Fruit fly (Drosophila melanogaster) whole organism, embryonic: ENCODE data around the gene Hsp70Ba.
A peak's percentile ranks its signal among the peaks of the same experiment; 100 is the strongest.

Source experiments
- Bdp1 ChIP-seq: fragments of 200-800 bp; sonication (Bioruptor generic); optimal IDR thresholded peaks from 3 replicates; lab custom pipeline; 2016; ENCODE audit warnings: missing biosample characterization, missing genetic modification characterization
- Bgb ChIP-seq: fragments of 200-800 bp; sonication (Bioruptor generic); IDR thresholded peaks from 2 replicates; pipeline ENCODE4 v1.3.6; 2022; ENCODE audit warnings: missing biosample characterization, missing genetic modification characterization; ENCODE audit not compliant: partially characterized antibody
- CG11398 ChIP-seq: fragments of 200-800 bp; sonication (Bioruptor generic); optimal IDR thresholded peaks from 2 replicates; lab custom pipeline; 2016; ENCODE audit warnings: missing biosample characterization, missing genetic modification characterization
- CG12391 ChIP-seq: fragments of 200-800 bp; sonication (Bioruptor generic); optimal IDR thresholded peaks from 3 replicates; lab custom pipeline; 2018; ENCODE audit warnings: missing biosample characterization, mild to moderate bottlenecking, missing genetic modification characterization, moderate library complexity
- CG13296 ChIP-seq: fragments of 200-800 bp; sonication (Bioruptor generic); optimal IDR thresholded peaks from 3 replicates; lab custom pipeline; 2018; ENCODE audit warnings: missing biosample characterization, mild to moderate bottlenecking, missing genetic modification characterization
- CG15073 ChIP-seq: fragments of 200-800 bp; sonication (Bioruptor generic); optimal IDR thresholded peaks from 2 replicates; lab custom pipeline; 2016; ENCODE audit warnings: missing biosample characterization, missing genetic modification characterization
- CG15696 ChIP-seq: fragments of 200-800 bp; sonication (Bioruptor generic); optimal IDR thresholded peaks from 2 replicates; lab custom pipeline; 2019; ENCODE audit warnings: missing biosample characterization, mild to moderate bottlenecking, missing genetic modification characterization, moderate library complexity
- CG1603 ChIP-seq: fragments of 200-800 bp; sonication (Bioruptor generic); optimal IDR thresholded peaks from 2 replicates; lab custom pipeline; 2019; ENCODE audit warnings: missing biosample characterization, mild to moderate bottlenecking, missing genetic modification characterization, moderate library complexity
- CG16863 ChIP-seq: fragments of 200-800 bp; sonication (Bioruptor generic); optimal IDR thresholded peaks from 3 replicates; lab custom pipeline; 2016; ENCODE audit warnings: missing biosample characterization, missing genetic modification characterization
- CG30431 ChIP-seq: fragments of 200-800 bp; sonication (Bioruptor generic); optimal IDR thresholded peaks from 2 replicates; lab custom pipeline; 2017; ENCODE audit warnings: missing biosample characterization, missing genetic modification characterization
- CG31365 ChIP-seq: fragments of 200-800 bp; sonication (Bioruptor generic); optimal IDR thresholded peaks from 2 replicates; lab custom pipeline; 2018; ENCODE audit warnings: missing biosample characterization, mild to moderate bottlenecking, missing genetic modification characterization
- CG34376 ChIP-seq: fragments of 200-800 bp; sonication (Bioruptor generic); optimal IDR thresholded peaks from 2 replicates; lab custom pipeline; 2018; ENCODE audit warnings: missing biosample characterization, mild to moderate bottlenecking, missing genetic modification characterization
- CG4404 ChIP-seq: fragments of 200-800 bp; sonication (Bioruptor generic); IDR thresholded peaks from 2 replicates; pipeline ENCODE4 v1.3.6; 2022; ENCODE audit warnings: missing biosample characterization, missing genetic modification characterization
- CG4820 ChIP-seq: fragments of 200-800 bp; sonication (Bioruptor generic); optimal IDR thresholded peaks from 3 replicates; lab custom pipeline; 2016; ENCODE audit warnings: missing biosample characterization, missing genetic modification characterization
- CG5180 ChIP-seq: fragments of 200-800 bp; sonication (Bioruptor generic); optimal IDR thresholded peaks from 3 replicates; lab custom pipeline; 2017; ENCODE audit warnings: missing biosample characterization, missing genetic modification characterization, mild to moderate bottlenecking, moderate library complexity, missing genetic modification reagents
- CG7556 ChIP-seq: fragments of 200-800 bp; sonication (Bioruptor generic); optimal IDR thresholded peaks from 2 replicates; lab custom pipeline; 2017; ENCODE audit warnings: missing biosample characterization, mild to moderate bottlenecking, missing genetic modification characterization
- CG8765 ChIP-seq: fragments of 200-800 bp; sonication (Bioruptor generic); IDR thresholded peaks from 2 replicates; pipeline ENCODE4 v1.3.6; 2022; ENCODE audit warnings: missing biosample characterization, missing genetic modification characterization
- CG9727 ChIP-seq: fragments of 200-800 bp; sonication (Bioruptor generic); optimal IDR thresholded peaks from 3 replicates; lab custom pipeline; 2017; ENCODE audit warnings: missing biosample characterization, mild to moderate bottlenecking, missing genetic modification characterization
- CoRest ChIP-seq: fragments of 200-800 bp; sonication (Bioruptor generic); optimal IDR thresholded peaks from 3 replicates; lab custom pipeline; 2018; ENCODE audit warnings: missing biosample characterization, mild to moderate bottlenecking, missing genetic modification characterization, moderate library complexity
- Fer2 ChIP-seq: fragments of 200-800 bp; sonication (Bioruptor generic); optimal IDR thresholded peaks from 2 replicates; lab custom pipeline; 2018; ENCODE audit warnings: missing biosample characterization, mild to moderate bottlenecking, missing genetic modification characterization, moderate library complexity
- Gsc ChIP-seq: fragments of 200-800 bp; sonication (Bioruptor generic); IDR thresholded peaks from 2 replicates; pipeline ENCODE4 v1.3.6; 2022; ENCODE audit warnings: missing biosample characterization, missing genetic modification characterization
- HLH3B ChIP-seq: fragments of 200-800 bp; sonication (Bioruptor generic); IDR thresholded peaks from 2 replicates; pipeline ENCODE4 v1.3.6; 2022; ENCODE audit warnings: missing biosample characterization, missing genetic modification characterization
- HLH4C ChIP-seq: fragments of 200-800 bp; sonication (Bioruptor generic); IDR thresholded peaks from 3 replicates; pipeline ENCODE4 v1.3.6; 2022; ENCODE audit warnings: missing biosample characterization, missing genetic modification characterization; ENCODE audit not compliant: partially characterized antibody
- HmgZ ChIP-seq: fragments of 200-800 bp; sonication (Bioruptor generic); optimal IDR thresholded peaks from 2 replicates; lab custom pipeline; 2018; ENCODE audit warnings: missing biosample characterization, mild to moderate bottlenecking, missing genetic modification characterization
- MTF-1 ChIP-seq: fragments of 200-800 bp; sonication (Bioruptor generic); optimal IDR thresholded peaks from 2 replicates; lab custom pipeline; 2018; ENCODE audit warnings: missing biosample characterization, mild to moderate bottlenecking, missing genetic modification characterization, borderline replicate concordance
- Mad ChIP-seq: fragments of 200-800 bp; sonication (Bioruptor generic); optimal IDR thresholded peaks from 2 replicates; lab custom pipeline; 2016; ENCODE audit warnings: missing biosample characterization, missing genetic modification characterization
- NFAT ChIP-seq: fragments of 200-800 bp; sonication (Bioruptor generic); IDR thresholded peaks from 2 replicates; pipeline ENCODE4 v1.3.6; 2022; ENCODE audit warnings: missing biosample characterization, missing genetic modification characterization
- Nf-YA ChIP-seq: fragments of 200-800 bp; sonication (Bioruptor generic); IDR thresholded peaks from 2 replicates; pipeline ENCODE4 v1.3.6; 2022; ENCODE audit warnings: missing biosample characterization, missing genetic modification characterization
- Oli ChIP-seq: fragments of 200-800 bp; sonication (Bioruptor generic); optimal IDR thresholded peaks from 2 replicates; lab custom pipeline; 2018; ENCODE audit warnings: missing biosample characterization, mild to moderate bottlenecking, missing genetic modification characterization, moderate library complexity
- Sox100B ChIP-seq: fragments of 200-800 bp; sonication (Bioruptor generic); optimal IDR thresholded peaks from 3 replicates; lab custom pipeline; 2018; ENCODE audit warnings: missing biosample characterization, mild to moderate bottlenecking, missing genetic modification characterization
- Spps ChIP-seq: fragments of 200-800 bp; sonication (Bioruptor generic); optimal IDR thresholded peaks from 2 replicates; lab custom pipeline; 2018; ENCODE audit warnings: missing biosample characterization, mild to moderate bottlenecking, missing genetic modification characterization
- Stat92E ChIP-seq, 3 experiments: fragments of >200 bp in 2 of 3; fragments of 200-800 bp in 1 of 3; sonication (Bioruptor generic) in 1 of 3; optimal IDR thresholded peaks; 2 replicates each; lab custom pipeline; 2017 to 2019; ENCODE audit warnings: missing biosample characterization in 3 of 3, missing genetic modification characterization in 3 of 3, mild to moderate bottlenecking in 1 of 3, moderate library complexity in 1 of 3
- Taf1 ChIP-seq: fragments of 200-800 bp; sonication (Bioruptor generic); IDR thresholded peaks from 2 replicates; pipeline ENCODE4 v1.3.6; 2022; ENCODE audit warnings: missing biosample characterization, missing genetic modification characterization
- bcd ChIP-seq: fragments of 200-800 bp; sonication (Bioruptor generic); optimal IDR thresholded peaks from 2 replicates; lab custom pipeline; 2017; ENCODE audit warnings: missing biosample characterization, mild to moderate bottlenecking, missing genetic modification characterization
- br ChIP-seq: fragments of >200 bp; optimal IDR thresholded peaks from 2 replicates; lab custom pipeline; 2017
- chm ChIP-seq: fragments of 200-800 bp; sonication (Bioruptor generic); IDR thresholded peaks from 2 replicates; pipeline ENCODE4 v1.3.6; 2022; ENCODE audit warnings: missing biosample characterization, missing genetic modification characterization
- danr ChIP-seq: fragments of 200-800 bp; sonication (Bioruptor generic); IDR thresholded peaks from 2 replicates; pipeline ENCODE4 v1.3.6; 2022; ENCODE audit warnings: missing biosample characterization, missing genetic modification characterization
- en ChIP-seq: fragments of 200-800 bp; sonication (Bioruptor generic); optimal IDR thresholded peaks from 2 replicates; lab custom pipeline; 2016; ENCODE audit warnings: missing biosample characterization, missing genetic modification characterization
- fd102C ChIP-seq: fragments of 200-800 bp; sonication (Bioruptor generic); optimal IDR thresholded peaks from 2 replicates; lab custom pipeline; 2018; ENCODE audit warnings: missing biosample characterization, mild to moderate bottlenecking, missing genetic modification characterization, moderate library complexity
- gcm ChIP-seq: fragments of 200-800 bp; sonication (Bioruptor generic); optimal IDR thresholded peaks from 2 replicates; lab custom pipeline; 2019; ENCODE audit warnings: missing biosample characterization, mild to moderate bottlenecking, missing genetic modification characterization, moderate library complexity
- gem ChIP-seq: fragments of 200-800 bp; sonication (Bioruptor generic); optimal IDR thresholded peaks from 2 replicates; lab custom pipeline; 2019; ENCODE audit warnings: missing biosample characterization, mild to moderate bottlenecking, missing genetic modification characterization, moderate library complexity
- grn ChIP-seq: fragments of 200-800 bp; sonication (Bioruptor generic); optimal IDR thresholded peaks from 3 replicates; lab custom pipeline; 2017; ENCODE audit warnings: missing biosample characterization, missing genetic modification characterization
- lilli ChIP-seq: fragments of 200-800 bp; sonication (Bioruptor generic); optimal IDR thresholded peaks from 3 replicates; lab custom pipeline; 2016; ENCODE audit warnings: missing biosample characterization, missing genetic modification characterization
- mirr ChIP-seq: fragments of 200-800 bp; sonication (Bioruptor generic); optimal IDR thresholded peaks from 3 replicates; lab custom pipeline; 2018; ENCODE audit warnings: missing biosample characterization, mild to moderate bottlenecking, missing genetic modification characterization
- pita ChIP-seq: fragments of 200-800 bp; sonication (Bioruptor generic); optimal IDR thresholded peaks from 2 replicates; lab custom pipeline; 2017; ENCODE audit warnings: missing biosample characterization, mild to moderate bottlenecking, missing genetic modification characterization
- sc ChIP-seq, 3 experiments: fragments of >200 bp in 2 of 3; fragments of 200-800 bp in 1 of 3; sonication (Bioruptor generic) in 1 of 3; optimal IDR thresholded peaks; 2 replicates in 2 of 3; 3 replicates in 1 of 3; lab custom pipeline; 2017; ENCODE audit warnings: mild to moderate bottlenecking in 1 of 3, missing biosample characterization in 1 of 3, missing genetic modification characterization in 1 of 3, missing genetic modification reagents in 1 of 3
- seq ChIP-seq: fragments of 200-800 bp; sonication (Bioruptor generic); IDR thresholded peaks from 2 replicates; pipeline ENCODE4 v1.3.6; 2022; ENCODE audit warnings: missing biosample characterization, missing genetic modification characterization
- sim ChIP-seq: fragments of 200-800 bp; sonication (Bioruptor generic); IDR thresholded peaks from 2 replicates; pipeline ENCODE4 v1.3.6; 2022; ENCODE audit warnings: missing biosample characterization, missing genetic modification characterization
- stwl ChIP-seq: fragments of 200-800 bp; sonication (Bioruptor generic); optimal IDR thresholded peaks from 3 replicates; lab custom pipeline; 2018; ENCODE audit warnings: missing biosample characterization, mild to moderate bottlenecking, missing genetic modification characterization, moderate library complexity
- tin ChIP-seq: fragments of 200-800 bp; sonication (Bioruptor generic); optimal IDR thresholded peaks from 3 replicates; lab custom pipeline; 2016; ENCODE audit warnings: missing biosample characterization, missing genetic modification characterization
- zfh1 ChIP-seq: fragments of 200-800 bp; sonication (Bioruptor generic); IDR thresholded peaks from 3 replicates; pipeline ENCODE4 v1.3.6; 2022; ENCODE audit warnings: missing biosample characterization, missing genetic modification characterization

Gene Hsp70Ba

DNA sequence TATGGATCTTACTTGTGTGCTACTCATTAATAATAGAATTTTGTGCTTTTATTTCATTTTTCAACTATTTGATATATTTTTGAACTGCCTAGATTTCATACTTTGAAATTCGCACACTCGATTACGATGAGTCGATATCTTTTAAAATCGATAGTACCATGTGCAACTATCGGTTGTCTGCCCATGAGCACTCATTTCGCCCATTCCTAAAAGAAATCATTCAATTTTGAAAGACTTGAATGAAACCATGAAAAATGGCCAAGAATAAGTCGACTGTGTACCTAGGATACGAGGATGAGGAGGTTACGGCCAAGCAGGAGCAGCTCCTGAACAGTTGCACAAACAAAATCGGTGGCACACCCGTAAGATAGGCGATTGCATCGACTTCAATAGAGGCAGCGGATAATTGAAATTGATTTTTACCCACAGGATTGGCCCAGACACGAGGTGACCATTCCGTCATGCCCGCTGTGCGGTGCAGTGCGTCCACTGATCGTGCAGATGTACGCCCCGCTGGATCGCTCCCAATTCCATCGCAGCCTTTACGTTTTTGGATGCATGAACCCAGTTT, 11.1 kb downstream of the Hsp70Ba start, which contains the start of gene trus (continued):
- TF ChIP-seq CG15073 (GFP tag; lab: Kevin White, UChicago) = no peak
- TF ChIP-seq HmgZ (tag; lab: Kevin White, UChicago) = peak; percentile 14
- TF ChIP-seq CG31365 (tag; lab: Kevin White, UChicago) = no peak
- TF ChIP-seq CG7556 (GFP tag; lab: Kevin White, UChicago) = no peak
- no peak for TF ChIP-seq danr (GFP tag; lab: Robert Waterston, UW)
- TF ChIP-seq Oli = no peak
- TF ChIP-seq CG4820 (GFP tag; lab: Kevin White, UChicago) = no peak
- peak; percentile 87 for TF ChIP-seq HLH4C (GFP tag; lab: Robert Waterston, UW)
- no peak for TF ChIP-seq lilli (GFP tag; lab: Kevin White, UChicago)
- no peak for TF ChIP-seq fd102C (GFP tag; lab: Kevin White, UChicago)
- no peak for TF ChIP-seq CG1603
- no peak for TF ChIP-seq Spps
- peak; percentile 74 for TF ChIP-seq stwl (tag; lab: Kevin White, UChicago)
- no peak for TF ChIP-seq HLH3B (GFP tag; lab: Robert Waterston, UW)
- no peak for TF ChIP-seq chm
- TF ChIP-seq CG8765 (GFP tag; lab: Robert Waterston, UW) = no peak
- TF ChIP-seq CG13296 (GFP tag; lab: Kevin White, UChicago) = no peak
- TF ChIP-seq sim (GFP tag; lab: Robert Waterston, UW) = no peak
- TF ChIP-seq Taf1 (GFP tag; lab: Robert Waterston, UW) = no peak
- no peak for TF ChIP-seq CG12391 (tag; lab: Kevin White, UChicago)
- no peak for TF ChIP-seq gcm (GFP tag; lab: Kevin White, UChicago)
- TF ChIP-seq CG34376 = no peak
- TF ChIP-seq CG16863 = no peak
- no peak for TF ChIP-seq pita (GFP tag; lab: Kevin White, UChicago)
- no peak for TF ChIP-seq zfh1 (GFP tag; lab: Robert Waterston, UW)
- no peak for TF ChIP-seq Nf-YA
- no peak for TF ChIP-seq CG11398 (GFP tag; lab: Kevin White, UChicago)
- no peak for TF ChIP-seq en (GFP tag; lab: Kevin White, UChicago)
- peak; percentile 89 for TF ChIP-seq Bgb
- no peak for TF ChIP-seq Bdp1 (GFP tag; lab: Kevin White, UChicago)
- no peak for TF ChIP-seq gem (tag; lab: Kevin White, UChicago)
- TF ChIP-seq br = no peak
- no peak for TF ChIP-seq bcd (GFP tag; lab: Kevin White, UChicago)
- TF ChIP-seq CG4404 (GFP tag; lab: Robert Waterston, UW) = no peak
- no peak for TF ChIP-seq Gsc (GFP tag; lab: Robert Waterston, UW)
- no peak for TF ChIP-seq CG5180 (GFP tag; lab: Kevin White, UChicago)
- TF ChIP-seq CoRest (tag; lab: Kevin White, UChicago) = no peak
- TF ChIP-seq Sox100B (GFP tag; lab: Kevin White, UChicago) = no peak
- TF ChIP-seq Stat92E (GFP tag; optimal IDR thresholded peaks at IDR 0.05; lab: Kevin White, UChicago) = peak in 1 of 3 experiments; percentile 9
- TF ChIP-seq grn = no peak
- TF ChIP-seq Fer2 (tag; lab: Kevin White, UChicago) = no peak
- no peak for TF ChIP-seq NFAT
- TF ChIP-seq MTF-1 (GFP tag; lab: Kevin White, UChicago) = no peak
- TF ChIP-seq mirr (GFP tag; lab: Kevin White, UChicago) = no peak
- TF ChIP-seq CG15696 (tag; lab: Kevin White, UChicago) = no peak
- TF ChIP-seq Mad = no peak
- TF ChIP-seq CG9727 (GFP tag; lab: Kevin White, UChicago) = no peak
- no peak for TF ChIP-seq sc (optimal IDR thresholded peaks at IDR 0.05; lab: Kevin White, UChicago)
- TF ChIP-seq sc (GFP tag; optimal IDR thresholded peaks at IDR 0.05; lab: Kevin White, UChicago) = no peak
- no peak for TF ChIP-seq tin (GFP tag; lab: Kevin White, UChicago)
- TF ChIP-seq CG30431 (GFP tag; lab: Kevin White, UChicago) = no peak
- TF ChIP-seq seq = no peak
